Worm (Caenorhabditis elegans): ENCODE measurements around the gene clec-139.
A peak's percentile ranks its signal among the peaks of the same experiment; 100 is the strongest.

clec-139 gene

DNA sequence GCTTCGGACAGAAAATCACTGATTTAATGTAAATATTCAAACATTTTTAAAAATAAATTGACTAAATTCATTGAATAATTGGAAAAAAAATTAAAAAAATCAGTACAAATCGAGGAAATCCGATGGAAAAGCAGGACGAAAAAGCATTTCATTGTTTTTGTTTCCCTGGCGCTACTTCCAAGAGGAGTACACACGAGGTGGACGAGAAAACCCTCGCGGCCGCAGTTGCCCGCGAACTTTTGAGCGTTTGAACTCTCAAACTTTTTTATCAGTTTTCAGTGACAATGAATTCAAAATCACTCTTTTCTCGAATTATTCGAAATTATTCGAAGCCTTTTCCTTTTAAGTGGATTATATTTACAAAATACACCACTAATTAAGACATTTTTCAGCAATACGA, 18.5 kb downstream of the clec-139 start, which contains the start of gene F35D11.4 (continued):
- TF ChIP-seq mdl-1 (tag; optimal IDR thresholded peaks at IDR 0.05) (peak in 1 of 2 experiments; percentile 67), sup-37 (GFP tag; optimal IDR thresholded peaks at IDR 0.05) (peak; percentile 62), nhr-85 (tag) (peak; percentile 94), ces-1 (GFP tag; optimal IDR thresholded peaks at IDR 0.05) (no peak), lir-3 (tag; optimal IDR thresholded peaks at IDR 0.05; ENCODE audit: poor library complexity) (peak; percentile 97), mab-9 (GFP tag; IDR thresholded peaks at IDR 0.05) (peak; percentile 45; the same call in 1 of the 2 replicates), jun-1 (tag; optimal IDR thresholded peaks at IDR 0.05) (no peak), fkh-10 (GFP tag; optimal IDR thresholded peaks at IDR 0.05) (peak; percentile 35), ztf-11 (tag; optimal IDR thresholded peaks at IDR 0.05) (peak in 1 of 2 experiments; percentile 89), irx-1 (tag; optimal IDR thresholded peaks at IDR 0.05) (peak; percentile 81), Y116A8C.19 (tag; optimal IDR thresholded peaks at IDR 0.05; ENCODE audit: borderline replicate concordance) (peak; percentile 49), dpl-1 (GFP tag; optimal IDR thresholded peaks at IDR 0.05) (peak; percentile 89 to 94 (median 93)), lin-15B (tag; optimal IDR thresholded peaks at IDR 0.05) (peak; percentile 73), egl-27 (tag; optimal IDR thresholded peaks at IDR 0.05) (no peak), fkh-4 (tag; optimal IDR thresholded peaks at IDR 0.05; ENCODE audit: borderline replicate concordance) (peak; percentile 77), isw-1 (GFP tag; IDR thresholded peaks at IDR 0.05) (peak; percentile 65; the same call in 1 of the 2 replicates), alr-1 (tag; optimal IDR thresholded peaks at IDR 0.05; ENCODE audit: borderline replicate concordance) (no peak), vab-15 (tag; optimal IDR thresholded peaks at IDR 0.05) (no peak), snu-23 (GFP tag; optimal IDR thresholded peaks at IDR 0.05) (peak; percentile 87), swsn-7 (tag; optimal IDR thresholded peaks at IDR 0.05) (peak; percentile 83), lin-39 (tag; optimal IDR thresholded peaks at IDR 0.05) (peak; percentile 37), pqm-1 (tag; optimal IDR thresholded peaks at IDR 0.05) (no peak), pax-3 (tag; optimal IDR thresholded peaks at IDR 0.05) (peak; percentile 87), unc-30 (tag; optimal IDR thresholded peaks at IDR 0.05) (no peak), fos-1 (tag; optimal IDR thresholded peaks at IDR 0.05) (no peak), grh-1 (GFP tag; IDR thresholded peaks at IDR 0.05) (peak; percentile 66), unc-62 (GFP tag; optimal IDR thresholded peaks at IDR 0.05) (no peak), nhr-90 (tag; optimal IDR thresholded peaks at IDR 0.05; ENCODE audit: poor library complexity) (peak; percentile 91), C16A3.4 (tag; optimal IDR thresholded peaks at IDR 0.05) (peak; percentile 60), nhr-19 (GFP tag; conservative IDR thresholded peaks at IDR 0.05) (peak; percentile 84), ceh-8 (GFP tag; optimal IDR thresholded peaks at IDR 0.05) (no peak), snpc-4 (tag; optimal IDR thresholded peaks at IDR 0.05) (peak; percentile 7), nhr-28 (tag; optimal IDR thresholded peaks at IDR 0.05) (no peak), fkh-8 (tag; optimal IDR thresholded peaks at IDR 0.05) (peak; percentile 74), sox-4 (tag; optimal IDR thresholded peaks at IDR 0.05) (peak; percentile 88), ceh-63 (GFP tag; optimal IDR thresholded peaks at IDR 0.05) (no peak), elt-2 (tag; optimal IDR thresholded peaks at IDR 0.05) (peak; percentile 90), ets-5 (GFP tag; IDR thresholded peaks at IDR 0.05) (no peak), hlh-17 (GFP tag; optimal IDR thresholded peaks at IDR 0.05; ENCODE audit: borderline replicate concordance) (no peak), sptf-1 (tag; optimal IDR thresholded peaks at IDR 0.05) (no peak), lin-35 (GFP tag; optimal IDR thresholded peaks at IDR 0.05) (peak; percentile 89 to 93), nhr-76 (tag; optimal IDR thresholded peaks at IDR 0.05) (no peak), tlp-1 (tag; optimal IDR thresholded peaks at IDR 0.05) (no peak), lin-13 (GFP tag; optimal IDR thresholded peaks at IDR 0.05) (peak; percentile 65), dsc-1 (tag; optimal IDR thresholded peaks at IDR 0.05) (peak; percentile 84), tbx-2 (tag; optimal IDR thresholded peaks at IDR 0.05) (peak; percentile 90), ama-1 (optimal IDR thresholded peaks at IDR 0.05) (no peak), ceh-88 (GFP tag; IDR thresholded peaks at IDR 0.05) (peak; percentile 39; the same call in 1 of the 2 replicates), lin-14 (GFP tag; optimal IDR thresholded peaks at IDR 0.05) (peak; percentile 87), nhr-12 (tag; optimal IDR thresholded peaks at IDR 0.05) (no peak), nhr-20 (tag; optimal IDR thresholded peaks at IDR 0.05) (peak; percentile 89), ceh-90 (tag; optimal IDR thresholded peaks at IDR 0.05) (peak; percentile 87)

Data from whole organism, L1 larva.